Worm (Caenorhabditis elegans): ENCODE results near the gene unc-4.

The unc-4 gene

DNA sequence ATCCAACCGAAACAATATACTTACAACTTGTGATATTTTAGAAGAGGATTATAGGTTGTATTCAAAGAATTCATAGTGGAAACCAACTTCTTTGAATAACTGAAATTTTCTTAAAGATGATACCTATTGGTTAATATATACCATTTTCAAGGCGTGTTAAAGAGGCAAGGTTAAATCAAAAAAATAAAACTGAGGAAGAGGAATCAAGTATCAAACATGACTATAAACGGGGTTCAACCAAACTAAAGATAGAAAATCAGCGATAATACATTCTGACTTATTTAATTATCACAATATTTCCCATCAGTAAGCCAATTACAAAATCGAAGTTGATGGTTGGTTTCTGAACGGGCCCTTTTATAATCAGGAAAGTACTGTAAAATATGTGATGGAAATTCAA, 38.8 kb downstream of the unc-4 start, which contains the start of gene chil-3:
Gene chil-3 (minus strand): TSS at position 101 of the 400 bp plus-strand sequence.
- TF ChIP-seq tbx-11 (GFP tag; IDR thresholded peaks at IDR 0.05) (no peak), flt-1 (GFP tag; IDR thresholded peaks at IDR 0.05) (no peak), ceh-36 (tag; optimal IDR thresholded peaks at IDR 0.05) (no peak), hmbx-1 (tag; optimal IDR thresholded peaks at IDR 0.05) (no peak), hnd-1 (tag; optimal IDR thresholded peaks at IDR 0.05) (no peak), B0310.2 (tag; optimal IDR thresholded peaks at IDR 0.05) (no peak)

ce11 chrII:9859575-9859974, 40.6 kb downstream of the unc-4 start, which contains the start of gene chil-5:
Gene chil-5 (minus strand): TSS chrII:9859675.
- TF ChIP-seq F13C5.2 (tag; optimal IDR thresholded peaks at IDR 0.05): no peak
- TF ChIP-seq sea-1 (GFP tag; conservative IDR thresholded peaks at IDR 0.05): no peak
- TF ChIP-seq hnd-1 (tag; optimal IDR thresholded peaks at IDR 0.05): no peak
- no peak for TF ChIP-seq ceh-13 (GFP tag; optimal IDR thresholded peaks at IDR 0.05)
- no peak for TF ChIP-seq ceh-36 (tag; optimal IDR thresholded peaks at IDR 0.05)
- TF ChIP-seq pes-1 (GFP tag; IDR thresholded peaks at IDR 0.05): no peak
- no peak for TF ChIP-seq B0310.2 (tag; optimal IDR thresholded peaks at IDR 0.05)
- no peak for TF ChIP-seq scrt-1 (GFP tag; IDR thresholded peaks at IDR 0.05)
- no peak for TF ChIP-seq aly-1 (tag; optimal IDR thresholded peaks at IDR 0.05)
- TF ChIP-seq ets-7 (tag; optimal IDR thresholded peaks at IDR 0.05): no peak
- no peak for TF ChIP-seq flt-1 (GFP tag; IDR thresholded peaks at IDR 0.05)
- TF ChIP-seq tbx-11 (GFP tag; IDR thresholded peaks at IDR 0.05): no peak
- TF ChIP-seq hmg-4 (GFP tag; optimal IDR thresholded peaks at IDR 0.05): no peak
- no peak for TF ChIP-seq ama-1 (optimal IDR thresholded peaks at IDR 0.05)

DNA sequence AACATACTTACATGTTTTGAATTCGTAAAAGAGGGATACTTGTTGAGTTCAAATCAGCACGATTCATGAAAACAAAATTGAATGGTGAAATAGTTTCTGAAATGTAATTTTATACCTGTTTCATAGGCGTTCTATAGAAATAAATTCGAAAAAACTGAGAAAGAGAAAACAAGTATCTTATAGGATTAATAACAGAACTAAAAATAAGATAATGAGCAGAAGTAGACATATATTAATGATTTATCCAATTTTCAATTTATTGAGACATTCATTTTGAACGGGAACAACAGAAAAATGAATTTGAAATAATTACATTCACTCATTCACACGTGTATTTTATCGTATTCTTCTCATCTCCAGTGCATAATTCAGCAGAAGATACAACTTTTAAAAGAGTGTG, 42.4 kb downstream of the unc-4 start, which contains the start of gene chil-6:
Gene chil-6 (minus strand): TSS at position 101 of the 400 bp plus-strand sequence.
- TF ChIP-seq tbx-11 (GFP tag; IDR thresholded peaks at IDR 0.05) (no peak), hmg-4 (GFP tag; optimal IDR thresholded peaks at IDR 0.05) (no peak), pes-1 (GFP tag; IDR thresholded peaks at IDR 0.05) (no peak), scrt-1 (GFP tag; IDR thresholded peaks at IDR 0.05) (no peak), aly-1 (tag; optimal IDR thresholded peaks at IDR 0.05) (no peak)

DNA sequence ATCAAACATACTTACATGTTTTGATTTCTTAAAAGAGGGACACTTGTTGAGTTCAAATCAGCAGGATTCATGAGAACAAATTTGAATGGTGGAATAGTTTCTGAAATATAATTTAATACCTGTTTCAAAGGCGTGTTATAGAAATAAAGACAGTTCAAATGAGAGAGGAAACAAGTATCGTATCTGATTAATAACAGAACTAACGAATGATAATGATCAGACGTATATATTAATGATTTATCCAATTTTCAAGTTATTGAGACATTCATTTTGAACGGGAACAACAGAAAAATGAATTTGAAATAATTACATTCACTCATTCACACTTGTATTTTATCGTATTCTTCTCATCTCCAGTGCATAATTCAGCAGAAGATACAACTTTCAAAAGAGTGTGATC, 44.6 kb downstream of the unc-4 start, which contains the start of gene chil-4:
Gene chil-4 (minus strand): TSS at position 101 of the 400 bp plus-strand sequence.
- TF ChIP-seq tra-4 (tag; optimal IDR thresholded peaks at IDR 0.05) (no peak), ceh-13 (GFP tag; optimal IDR thresholded peaks at IDR 0.05) (no peak), tbx-37 (GFP tag; conservative IDR thresholded peaks at IDR 0.05) (no peak), ama-1 (optimal IDR thresholded peaks at IDR 0.05) (no peak), hnd-1 (tag; optimal IDR thresholded peaks at IDR 0.05) (no peak), ceh-36 (tag; optimal IDR thresholded peaks at IDR 0.05) (no peak), aly-1 (tag; optimal IDR thresholded peaks at IDR 0.05) (no peak), B0310.2 (tag; optimal IDR thresholded peaks at IDR 0.05) (no peak), flt-1 (GFP tag; IDR thresholded peaks at IDR 0.05) (no peak), hmg-4 (GFP tag; optimal IDR thresholded peaks at IDR 0.05) (no peak), scrt-1 (GFP tag; IDR thresholded peaks at IDR 0.05) (no peak), sea-1 (GFP tag; conservative IDR thresholded peaks at IDR 0.05) (no peak), hmbx-1 (tag; optimal IDR thresholded peaks at IDR 0.05) (no peak), F13C5.2 (tag; optimal IDR thresholded peaks at IDR 0.05) (no peak), tbx-11 (GFP tag; IDR thresholded peaks at IDR 0.05) (no peak)

DNA sequence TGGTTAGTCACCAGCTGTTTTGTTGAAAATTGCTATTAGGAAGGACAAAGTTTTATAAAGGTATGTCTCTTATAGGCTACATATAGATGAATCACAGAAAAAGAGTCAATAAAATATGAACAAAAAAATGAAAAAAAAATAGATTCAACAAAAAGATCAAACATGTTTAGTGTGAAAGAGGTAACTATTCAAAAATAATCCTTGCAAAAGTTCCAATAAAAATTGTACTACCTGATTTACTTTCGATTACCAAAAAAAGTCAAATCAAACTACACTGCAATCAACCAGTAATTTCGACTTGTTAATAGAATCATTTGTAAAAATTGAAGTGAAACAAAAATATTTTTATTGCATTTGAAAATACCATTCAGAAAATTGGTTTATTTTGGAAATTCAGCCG, 49.2 kb downstream of the unc-4 start, which contains the start of gene ZK938.10:
Gene ZK938.10 (minus strand): TSS at position 101 of the 400 bp plus-strand sequence.
- TF ChIP-seq hnd-1 (tag; optimal IDR thresholded peaks at IDR 0.05) (no peak), tbx-37 (GFP tag; conservative IDR thresholded peaks at IDR 0.05) (no peak), sea-1 (GFP tag; conservative IDR thresholded peaks at IDR 0.05) (no peak), B0310.2 (tag; optimal IDR thresholded peaks at IDR 0.05) (no peak), aly-1 (tag; optimal IDR thresholded peaks at IDR 0.05) (no peak), F13C5.2 (tag; optimal IDR thresholded peaks at IDR 0.05) (no peak), tra-4 (tag; optimal IDR thresholded peaks at IDR 0.05) (no peak), ceh-13 (GFP tag; optimal IDR thresholded peaks at IDR 0.05) (no peak), hmg-4 (GFP tag; optimal IDR thresholded peaks at IDR 0.05) (no peak), pes-1 (GFP tag; IDR thresholded peaks at IDR 0.05) (no peak), hmbx-1 (tag; optimal IDR thresholded peaks at IDR 0.05) (no peak), tbx-11 (GFP tag; IDR thresholded peaks at IDR 0.05) (no peak), ceh-36 (tag; optimal IDR thresholded peaks at IDR 0.05) (no peak)

- TF ChIP-seq tbx-37 (GFP tag; conservative IDR thresholded peaks at IDR 0.05) (no peak), sea-1 (GFP tag; conservative IDR thresholded peaks at IDR 0.05) (no peak), scrt-1 (GFP tag; IDR thresholded peaks at IDR 0.05) (no peak), aly-1 (tag; optimal IDR thresholded peaks at IDR 0.05) (no peak), tra-4 (tag; optimal IDR thresholded peaks at IDR 0.05) (no peak), flt-1 (GFP tag; IDR thresholded peaks at IDR 0.05) (no peak), hmg-4 (GFP tag; optimal IDR thresholded peaks at IDR 0.05) (no peak), hnd-1 (tag; optimal IDR thresholded peaks at IDR 0.05) (no peak), pes-1 (GFP tag; IDR thresholded peaks at IDR 0.05) (no peak)
Measured at ce11 chrII:9849497-9849896, 50.7 kb downstream of the unc-4 start, which contains the start of gene old-2. Gene old-2 (minus strand): TSS chrII:9849597.

All from whole organism, early embryonic.